Worm (Caenorhabditis elegans) whole organism, young adult: ENCODE measurements around the gene C06E4.5.

ENCODE experiments used
- B0336.3 ChIP-seq: fragments of 200-800 bp; sonication (Bioruptor generic); IDR thresholded peaks from 2 replicates; pipeline ENCODE4 v1.3.6; 2022; ENCODE audit warnings: missing genetic modification characterization, missing compliant biosample characterization
- F33H1.4 ChIP-seq: fragments of 200-800 bp; sonication (Bioruptor generic); IDR thresholded peaks from 2 replicates; pipeline ENCODE4 v1.3.6; 2022; ENCODE audit warnings: missing genetic modification reagents, missing genetic modification characterization, missing compliant biosample characterization
- F37B4.10 ChIP-seq: fragments of 200-800 bp; sonication (Bioruptor generic); IDR thresholded peaks from 2 replicates; pipeline ENCODE4 v1.3.6; 2022; ENCODE audit warnings: missing genetic modification characterization, missing compliant biosample characterization
- F49E8.2 ChIP-seq: sonication (generic microtip); optimal IDR thresholded peaks from 3 replicates; lab custom pipeline; 2017; ENCODE audit warnings: missing genetic modification characterization, mild to moderate bottlenecking, missing compliant biosample characterization, antibody characterized with exemption, moderate library complexity; ENCODE audit not compliant: insufficient read depth
- F57C9.4 ChIP-seq: sonication (generic microtip); optimal IDR thresholded peaks from 2 replicates; lab custom pipeline; 2017; ENCODE audit warnings: mild to moderate bottlenecking, missing genetic modification characterization, missing compliant biosample characterization
- K12H6.12 ChIP-seq: fragments of 200-800 bp; sonication (Bioruptor generic); optimal IDR thresholded peaks from 2 replicates; lab custom pipeline; 2018; ENCODE audit warnings: mild to moderate bottlenecking, missing genetic modification characterization, missing compliant biosample characterization
- athp-1 ChIP-seq: sonication (generic microtip); optimal IDR thresholded peaks from 2 replicates; lab custom pipeline; 2017; ENCODE audit warnings: mild to moderate bottlenecking, missing genetic modification characterization, missing compliant biosample characterization
- attf-5 ChIP-seq: fragments of 200-800 bp; sonication (Bioruptor generic); optimal IDR thresholded peaks from 2 replicates; lab custom pipeline; 2018; ENCODE audit warnings: mild to moderate bottlenecking, missing genetic modification characterization, missing compliant biosample characterization
- ceh-40 ChIP-seq: fragments of 200-800 bp; sonication (Bioruptor generic); IDR thresholded peaks from 2 replicates; pipeline ENCODE4 v1.3.6; 2022; ENCODE audit warnings: missing genetic modification characterization, missing compliant biosample characterization
- die-1 ChIP-seq: sonication (generic microtip); optimal IDR thresholded peaks from 2 replicates; lab custom pipeline; 2016; ENCODE audit warnings: missing genotype, mild to moderate bottlenecking, missing genetic modification characterization, missing compliant biosample characterization
- dox-1 ChIP-seq: fragments of 200-800 bp; sonication (Bioruptor generic); IDR thresholded peaks from 2 replicates; pipeline ENCODE4 v1.3.6; 2022; ENCODE audit warnings: missing genetic modification reagents, missing genetic modification characterization, missing compliant biosample characterization
- dpl-1 ChIP-seq: fragments of 150-350 bp; optimal IDR thresholded peaks from 2 replicates; lab custom pipeline; 2014; ENCODE audit warnings: missing biosample characterization, missing genetic modification reagents, missing genetic modification characterization
- egl-18 ChIP-seq: fragments of 200-800 bp; sonication (Bioruptor generic); IDR thresholded peaks from 2 replicates; pipeline ENCODE4 v1.3.6; 2022; ENCODE audit warnings: missing genetic modification reagents, missing genetic modification characterization, missing compliant biosample characterization
- gei-17 ChIP-seq: fragments of 200-800 bp; sonication (Bioruptor generic); optimal IDR thresholded peaks from 2 replicates; lab custom pipeline; 2018; ENCODE audit warnings: mild to moderate bottlenecking, missing genetic modification characterization, missing compliant biosample characterization
- him-1 ChIP-seq: sonication (generic microtip); optimal IDR thresholded peaks from 2 replicates; lab custom pipeline; 2016; ENCODE audit warnings: missing genotype, missing genetic modification reagents, missing genetic modification characterization, missing compliant biosample characterization
- hlh-12 ChIP-seq: sonication (generic microtip); optimal IDR thresholded peaks from 2 replicates; lab custom pipeline; 2016; ENCODE audit warnings: missing genetic modification characterization, missing compliant biosample characterization
- hlh-26 ChIP-seq: fragments of 200-800 bp; sonication (Bioruptor generic); conservative IDR thresholded peaks from 2 replicates; pipeline ENCODE4 v1.3.6; 2022; ENCODE audit warnings: missing genetic modification reagents, missing genetic modification characterization, missing compliant biosample characterization
- hmg-1.2 ChIP-seq: fragments of 200-800 bp; sonication (Bioruptor generic); IDR thresholded peaks from 2 replicates; pipeline ENCODE4 v1.3.6; 2022; ENCODE audit warnings: missing genetic modification reagents, missing genetic modification characterization, missing compliant biosample characterization
- hmg-20 ChIP-seq: fragments of 200-800 bp; sonication (Bioruptor generic); IDR thresholded peaks from 2 replicates; pipeline ENCODE4 v1.3.6; 2022; ENCODE audit warnings: missing genetic modification reagents, missing genetic modification characterization, missing compliant biosample characterization
- hsf-1 ChIP-seq: fragments of 200-800 bp; sonication (Bioruptor generic); IDR thresholded peaks from 2 replicates; pipeline ENCODE4 v1.3.6; 2022; ENCODE audit warnings: missing genetic modification reagents, missing genetic modification characterization, missing compliant biosample characterization
- let-607 ChIP-seq, 2 experiments: fragments of 200-800 bp in 1 of 2; sonication (Bioruptor generic) in 1 of 2; sonication (generic microtip) in 1 of 2; optimal IDR thresholded peaks; 2 replicates each; lab custom pipeline; 2016 to 2018; ENCODE audit warnings: mild to moderate bottlenecking in 2 of 2, missing compliant biosample characterization in 2 of 2, missing genetic modification characterization in 2 of 2, moderate library complexity in 2 of 2, missing genotype in 1 of 2
- lin-54 ChIP-seq: fragments of 200-800 bp; sonication (Bioruptor generic); optimal IDR thresholded peaks from 2 replicates; lab custom pipeline; 2018; ENCODE audit warnings: mild to moderate bottlenecking, missing genetic modification characterization, missing compliant biosample characterization
- lsl-1 ChIP-seq: fragments of 200-800 bp; sonication (Bioruptor generic); optimal IDR thresholded peaks from 2 replicates; lab custom pipeline; 2018; ENCODE audit warnings: mild to moderate bottlenecking, missing genetic modification characterization, moderate library complexity, missing compliant biosample characterization
- lsy-27 ChIP-seq: sonication (generic microtip); optimal IDR thresholded peaks from 2 replicates; lab custom pipeline; 2017; ENCODE audit warnings: missing genetic modification characterization, mild to moderate bottlenecking, missing compliant biosample characterization, antibody characterized with exemption, missing genotype, borderline replicate concordance; ENCODE audit not compliant: insufficient read depth
- madf-3 ChIP-seq: fragments of 200-800 bp; sonication (Bioruptor generic); IDR thresholded peaks from 2 replicates; pipeline ENCODE4 v1.3.6; 2022; ENCODE audit warnings: missing genetic modification reagents, missing genetic modification characterization, missing compliant biosample characterization
- madf-6 ChIP-seq: fragments of 200-800 bp; sonication (Bioruptor generic); IDR thresholded peaks from 2 replicates; pipeline ENCODE4 v1.3.6; 2022; ENCODE audit warnings: missing genetic modification reagents, missing genetic modification characterization, missing compliant biosample characterization
- mel-28 ChIP-seq: sonication (generic microtip); optimal IDR thresholded peaks from 2 replicates; lab custom pipeline; 2016; ENCODE audit warnings: borderline replicate concordance, mild to moderate bottlenecking, missing genetic modification characterization, missing compliant biosample characterization
- nfya-2 ChIP-seq: fragments of 200-800 bp; sonication (Bioruptor generic); IDR thresholded peaks from 2 replicates; pipeline ENCODE4 v1.3.6; 2022; ENCODE audit warnings: missing genetic modification reagents, missing genetic modification characterization, missing compliant biosample characterization
- nhr-120 ChIP-seq: fragments of 200-800 bp; sonication (Bioruptor generic); IDR thresholded peaks from 2 replicates; pipeline ENCODE4 v1.3.6; 2022; ENCODE audit warnings: missing genetic modification characterization, missing compliant biosample characterization
- pha-4 ChIP-seq: fragments of 150-350 bp; sonication (generic microtip); optimal IDR thresholded peaks from 2 replicates; lab custom pipeline; 2014; ENCODE audit warnings: missing biosample characterization, missing genetic modification reagents, missing genetic modification characterization
- rcor-1 ChIP-seq: fragments of 200-800 bp; sonication (Bioruptor generic); IDR thresholded peaks from 2 replicates; pipeline ENCODE4 v1.3.6; 2022; ENCODE audit warnings: missing genetic modification reagents, missing genetic modification characterization, missing compliant biosample characterization
- repo-1 ChIP-seq: sonication (generic microtip); optimal IDR thresholded peaks from 2 replicates; lab custom pipeline; 2017; ENCODE audit warnings: mild to moderate bottlenecking, missing genetic modification characterization, missing compliant biosample characterization
- snpc-4 ChIP-seq, 5 experiments: fragments of 150-350 bp in 1 of 5; sonication (generic microtip) in 4 of 5; optimal IDR thresholded peaks; 2 replicates each; lab custom pipeline; 2014 to 2018; ENCODE audit warnings: missing genetic modification characterization in 5 of 5, missing biosample characterization in 3 of 5, antibody characterized with exemption in 2 of 5, mild to moderate bottlenecking in 2 of 5, missing compliant biosample characterization in 2 of 5, missing genotype in 2 of 5, moderate library complexity in 2 of 5, missing genetic modification reagents in 1 of 5
- unc-130 ChIP-seq: sonication (generic microtip); optimal IDR thresholded peaks from 2 replicates; lab custom pipeline; 2016; ENCODE audit warnings: missing genetic modification reagents, missing genetic modification characterization, missing compliant biosample characterization
- zim-3 ChIP-seq: sonication (generic microtip); optimal IDR thresholded peaks from 2 replicates; lab custom pipeline; 2017; ENCODE audit warnings: mild to moderate bottlenecking, missing genetic modification characterization, moderate library complexity, missing compliant biosample characterization
- ztf-18 ChIP-seq: sonication (generic microtip); optimal IDR thresholded peaks from 2 replicates; lab custom pipeline; 2016; ENCODE audit warnings: missing genotype, mild to moderate bottlenecking, missing genetic modification characterization, missing compliant biosample characterization
- ztf-25 ChIP-seq: fragments of 200-800 bp; sonication (Bioruptor generic); IDR thresholded peaks from 2 replicates; pipeline ENCODE4 v1.3.6; 2022; ENCODE audit warnings: missing genetic modification reagents, missing genetic modification characterization, missing compliant biosample characterization

The C06E4.5 gene

ce11 chrIV:7235382-7235917 is 19.3 kb upstream of the C06E4.5 start (continued):
- TF ChIP-seq madf-6 (no peak), hlh-12 (tag; lab: Kevin White, UChicago) (no peak), athp-1 (tag; lab: Kevin White, UChicago) (no peak), F33H1.4 (no peak), K12H6.12 (tag; lab: Kevin White, UChicago) (peak; percentile 25), unc-130 (GFP tag; lab: Kevin White, UChicago) (no peak), dpl-1 (GFP tag; lab: Kevin White, UChicago) (no peak), lin-54 (GFP tag; lab: Kevin White, UChicago) (peak; percentile 31), rcor-1 (peak; percentile 26; the same call in 1 of the 2 replicates), ztf-18 (peak; percentile 11), hmg-1.2 (GFP tag; lab: Robert Waterston, UW) (peak; percentile 82), ceh-40 (GFP tag; lab: Robert Waterston, UW) (no peak), him-1 (tag; lab: Kevin White, UChicago) (no peak), nhr-120 (GFP tag; lab: Robert Waterston, UW) (no peak), F37B4.10 (GFP tag; lab: Robert Waterston, UW) (no peak), repo-1 (tag; lab: Kevin White, UChicago) (peak; percentile 9), hlh-26 (GFP tag; lab: Robert Waterston, UW) (no peak), egl-18 (GFP tag; lab: Robert Waterston, UW) (no peak), hsf-1 (GFP tag; lab: Robert Waterston, UW) (no peak), zim-3 (tag; lab: Kevin White, UChicago) (no peak), mel-28 (no peak), attf-5 (peak; percentile 52), let-607 (tag; optimal IDR thresholded peaks at IDR 0.05; lab: Kevin White, UChicago) (no peak), ztf-25 (GFP tag; lab: Robert Waterston, UW) (no peak), pha-4 (tag; lab: Kevin White, UChicago) (no peak), B0336.3 (GFP tag; lab: Robert Waterston, UW) (peak; percentile 59; the same call in 1 of the 2 replicates), lsy-27 (tag; lab: Kevin White, UChicago) (no peak), snpc-4 (GFP tag; optimal IDR thresholded peaks at IDR 0.05; lab: Kevin White, UChicago) (no peak), snpc-4 (tag; optimal IDR thresholded peaks at IDR 0.05; lab: Kevin White, UChicago) (peak in 1 of 4 experiments; percentile 21), F57C9.4 (tag; lab: Kevin White, UChicago) (no peak), F49E8.2 (tag; lab: Kevin White, UChicago) (no peak), madf-3 (GFP tag; lab: Robert Waterston, UW) (no peak), gei-17 (GFP tag; lab: Kevin White, UChicago) (no peak), nfya-2 (GFP tag; lab: Robert Waterston, UW) (no peak), die-1 (tag; lab: Kevin White, UChicago) (no peak), hmg-20 (GFP tag; lab: Robert Waterston, UW) (peak; percentile 47; the same call in 1 of the 2 replicates)

- peak; percentile 14 for TF ChIP-seq F57C9.4 (tag; lab: Kevin White, UChicago)
- TF ChIP-seq ceh-40 (GFP tag; lab: Robert Waterston, UW), result no peak
- TF ChIP-seq dox-1 (GFP tag; lab: Robert Waterston, UW), result peak; percentile 25; the same call in 1 of the 2 replicates
- peak; percentile 21 for TF ChIP-seq lsl-1 (GFP tag; lab: Kevin White, UChicago)
Measured at ce11 chrIV:7236248-7236772, 18.5 kb upstream of the C06E4.5 start.
